Fruit fly (Drosophila melanogaster): ENCODE data around the gene CG14933.

DNA sequence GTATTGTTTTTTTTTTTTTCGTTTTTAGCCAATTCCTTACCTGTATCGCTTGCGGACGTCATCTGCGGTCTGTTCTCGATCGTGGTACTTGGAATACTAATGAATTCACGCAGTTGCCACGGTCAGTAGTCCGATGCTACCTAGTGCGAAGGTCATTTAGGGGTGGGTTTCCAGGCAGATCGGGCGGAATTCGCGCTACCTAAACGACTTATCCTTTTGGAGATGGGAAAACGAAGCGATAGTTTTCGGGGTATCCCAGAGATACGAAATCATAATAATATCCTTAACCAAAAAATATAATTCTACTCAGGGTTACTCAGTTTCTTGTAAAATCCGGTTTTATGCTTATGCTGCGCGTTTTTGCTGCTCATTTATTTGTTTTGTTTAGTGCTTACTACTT lies 48.6 kb upstream of the CG14933 start, which contains the start of gene CG14937:
- no peak for TF ChIP-seq h (optimal IDR thresholded peaks at IDR 0.05)
- no peak for TF ChIP-seq Myc (optimal IDR thresholded peaks at IDR 0.05)
- TF ChIP-seq Sin3A (optimal IDR thresholded peaks at IDR 0.05): no peak
- no peak for TF ChIP-seq psq (optimal IDR thresholded peaks at IDR 0.05)

All from Kc167 (cell line).